Worm (Caenorhabditis elegans) whole organism, L1 larva: ENCODE measurements around the gene tim-1.

Source experiments
- C04F5.9 ChIP-seq: sonication (generic microtip); optimal IDR thresholded peaks from 2 replicates; lab custom pipeline; 2016; ENCODE audit warnings: missing genetic modification characterization, missing compliant biosample characterization
- C34B4.2 ChIP-seq: sonication (generic microtip); optimal IDR thresholded peaks from 2 replicates; lab custom pipeline; 2017; ENCODE audit warnings: mild to moderate bottlenecking, missing genetic modification characterization, missing compliant biosample characterization
- F16B12.6 ChIP-seq: fragments of 150-350 bp; optimal IDR thresholded peaks from 2 replicates; lab custom pipeline; 2014; ENCODE audit warnings: missing biosample characterization, missing genetic modification characterization
- aha-1 ChIP-seq: fragments of 150-350 bp; optimal IDR thresholded peaks from 2 replicates; lab custom pipeline; 2014; ENCODE audit warnings: missing biosample characterization, missing genetic modification characterization
- alr-1 ChIP-seq: fragments of 200-800 bp; sonication (Bioruptor generic); optimal IDR thresholded peaks from 2 replicates; lab custom pipeline; 2018; ENCODE audit warnings: borderline replicate concordance, mild to moderate bottlenecking, missing genetic modification characterization, missing compliant biosample characterization
- aly-2 ChIP-seq: fragments of 150-350 bp; optimal IDR thresholded peaks from 2 replicates; lab custom pipeline; 2014; ENCODE audit warnings: missing biosample characterization, missing genetic modification characterization
- ceh-63 ChIP-seq: fragments of 200-800 bp; sonication (Bioruptor generic); optimal IDR thresholded peaks from 2 replicates; lab custom pipeline; 2018; ENCODE audit warnings: mild to moderate bottlenecking, missing genetic modification characterization, missing compliant biosample characterization
- ceh-88 ChIP-seq: fragments of 200-800 bp; sonication (Bioruptor generic); IDR thresholded peaks from 2 replicates; pipeline ENCODE4 v1.3.6; 2022; ENCODE audit warnings: missing genetic modification characterization, missing compliant biosample characterization
- ceh-90 ChIP-seq: sonication (generic microtip); optimal IDR thresholded peaks from 2 replicates; lab custom pipeline; 2016; ENCODE audit warnings: missing genetic modification characterization, missing compliant biosample characterization
- dsc-1 ChIP-seq: sonication (generic microtip); optimal IDR thresholded peaks from 2 replicates; lab custom pipeline; 2016; ENCODE audit warnings: mild to moderate bottlenecking, missing genetic modification characterization, missing compliant biosample characterization
- efl-3 ChIP-seq: fragments of 200-800 bp; sonication (Bioruptor generic); optimal IDR thresholded peaks from 2 replicates; lab custom pipeline; 2018; ENCODE audit warnings: mild to moderate bottlenecking, missing genetic modification characterization, missing compliant biosample characterization
- egl-13 ChIP-seq: sonication (generic microtip); optimal IDR thresholded peaks from 2 replicates; lab custom pipeline; 2016; ENCODE audit warnings: missing genotype, missing genetic modification reagents, missing genetic modification characterization, missing compliant biosample characterization
- egl-27 ChIP-seq, 2 experiments: fragments of 150-350 bp in 1 of 2; sonication (generic microtip); optimal IDR thresholded peaks; 3 replicates each; lab custom pipeline; 2017 to 2018; ENCODE audit warnings: missing biosample characterization in 2 of 2, missing genetic modification characterization in 2 of 2, missing genetic modification reagents in 2 of 2
- elt-3 ChIP-seq, 6 experiments: fragments of 150-350 bp in 1 of 6; sonication (generic microtip); optimal IDR thresholded peaks; 2 replicates each; lab custom pipeline; 2017 to 2018; ENCODE audit warnings: missing biosample characterization in 6 of 6, missing genetic modification characterization in 6 of 6, inconsistent platforms in 1 of 6
- ets-5 ChIP-seq: fragments of 200-800 bp; sonication (Bioruptor generic); IDR thresholded peaks from 2 replicates; pipeline ENCODE4 v1.3.6; 2022; ENCODE audit warnings: missing genetic modification characterization, missing compliant biosample characterization
- fkh-4 ChIP-seq: sonication (generic microtip); optimal IDR thresholded peaks from 2 replicates; lab custom pipeline; 2016; ENCODE audit warnings: missing compliant biosample characterization, missing genetic modification characterization, borderline replicate concordance
- fkh-8 ChIP-seq: sonication (generic microtip); optimal IDR thresholded peaks from 2 replicates; lab custom pipeline; 2016; ENCODE audit warnings: mild to moderate bottlenecking, missing genetic modification characterization, missing compliant biosample characterization
- fos-1 ChIP-seq: fragments of 150-350 bp; optimal IDR thresholded peaks from 2 replicates; lab custom pipeline; 2014; ENCODE audit warnings: missing biosample characterization, missing genetic modification characterization
- hlh-4 ChIP-seq: sonication (generic microtip); optimal IDR thresholded peaks from 2 replicates; lab custom pipeline; 2016; ENCODE audit warnings: mild to moderate bottlenecking, missing genetic modification characterization, missing compliant biosample characterization
- irx-1 ChIP-seq: sonication (generic microtip); optimal IDR thresholded peaks from 2 replicates; lab custom pipeline; 2016; ENCODE audit warnings: missing genetic modification characterization, missing compliant biosample characterization
- jun-1 ChIP-seq: fragments of 150-350 bp; optimal IDR thresholded peaks from 2 replicates; lab custom pipeline; 2014; ENCODE audit warnings: missing biosample characterization, missing genetic modification reagents, missing genetic modification characterization
- lin-13 ChIP-seq: fragments of 150-350 bp; optimal IDR thresholded peaks from 2 replicates; lab custom pipeline; 2014; ENCODE audit warnings: missing biosample characterization, missing genetic modification reagents, missing genetic modification characterization
- lin-14 ChIP-seq: fragments of 200-800 bp; sonication (Bioruptor generic); optimal IDR thresholded peaks from 2 replicates; lab custom pipeline; 2018; ENCODE audit warnings: mild to moderate bottlenecking, missing genetic modification characterization, moderate library complexity, missing compliant biosample characterization
- lin-35 ChIP-seq, 2 experiments: fragments of 150-350 bp; optimal IDR thresholded peaks; 2 replicates each; lab custom pipeline; 2014; ENCODE audit warnings: missing biosample characterization in 2 of 2, missing genetic modification characterization in 2 of 2, missing genetic modification reagents in 2 of 2
- lin-39 ChIP-seq: fragments of 150-350 bp; optimal IDR thresholded peaks from 2 replicates; lab custom pipeline; 2014; ENCODE audit warnings: missing biosample characterization, missing genetic modification reagents, missing genetic modification characterization
- mdl-1 ChIP-seq, 2 experiments: fragments of 150-350 bp; optimal IDR thresholded peaks; 2 replicates each; lab custom pipeline; 2014 to 2017; ENCODE audit warnings: missing biosample characterization in 2 of 2, missing genetic modification characterization in 2 of 2, inconsistent platforms in 1 of 2
- mep-1 ChIP-seq: fragments of 150-350 bp; optimal IDR thresholded peaks from 2 replicates; lab custom pipeline; 2014; ENCODE audit warnings: missing biosample characterization, missing genetic modification characterization
- nhr-11 ChIP-seq: fragments of 150-350 bp; optimal IDR thresholded peaks from 2 replicates; lab custom pipeline; 2014; ENCODE audit warnings: missing biosample characterization, missing genetic modification characterization
- nhr-12 ChIP-seq: sonication (generic microtip); optimal IDR thresholded peaks from 2 replicates; lab custom pipeline; 2017; ENCODE audit warnings: missing biosample characterization, missing genetic modification characterization
- nhr-19 ChIP-seq: fragments of 200-800 bp; sonication (Bioruptor generic); conservative IDR thresholded peaks from 2 replicates; pipeline ENCODE4 v1.3.6; 2022; ENCODE audit warnings: missing genetic modification characterization, missing compliant biosample characterization
- nhr-20 ChIP-seq: sonication (generic microtip); optimal IDR thresholded peaks from 2 replicates; lab custom pipeline; 2016; ENCODE audit warnings: mild to moderate bottlenecking, missing genetic modification characterization, missing compliant biosample characterization
- nhr-28 ChIP-seq: fragments of 150-350 bp; optimal IDR thresholded peaks from 2 replicates; lab custom pipeline; 2014; ENCODE audit warnings: missing biosample characterization, missing genetic modification characterization
- nhr-76 ChIP-seq: sonication (generic microtip); optimal IDR thresholded peaks from 2 replicates; lab custom pipeline; 2017; ENCODE audit warnings: missing biosample characterization, missing genetic modification characterization
- nhr-77 ChIP-seq: fragments of 150-350 bp; optimal IDR thresholded peaks from 2 replicates; lab custom pipeline; 2014; ENCODE audit warnings: missing biosample characterization, missing genetic modification characterization
- nhr-85 ChIP-seq: sonication (generic microtip); peaks from one replicate; lab custom pipeline; 2016; ENCODE audit warnings: missing genetic modification characterization, inconsistent platforms, missing compliant biosample characterization
- nhr-90 ChIP-seq: sonication (generic microtip); optimal IDR thresholded peaks from 2 replicates; lab custom pipeline; 2016; ENCODE audit warnings: mild to moderate bottlenecking, missing genetic modification characterization, missing compliant biosample characterization; ENCODE audit not compliant: poor library complexity
- pag-3 ChIP-seq: sonication (generic microtip); optimal IDR thresholded peaks from 2 replicates; lab custom pipeline; 2017; ENCODE audit warnings: missing genetic modification characterization, mild to moderate bottlenecking, missing compliant biosample characterization, antibody characterized with exemption, borderline replicate concordance; ENCODE audit not compliant: insufficient read depth
- pax-3 ChIP-seq: fragments of 200-800 bp; sonication (Bioruptor generic); optimal IDR thresholded peaks from 2 replicates; lab custom pipeline; 2018; ENCODE audit warnings: mild to moderate bottlenecking, missing genetic modification characterization, moderate library complexity, missing compliant biosample characterization
- rnt-1 ChIP-seq: sonication (generic microtip); optimal IDR thresholded peaks from 2 replicates; lab custom pipeline; 2016; ENCODE audit warnings: mild to moderate bottlenecking, missing genetic modification characterization, moderate library complexity, missing compliant biosample characterization
- skn-1 ChIP-seq: fragments of 150-350 bp; optimal IDR thresholded peaks from 2 replicates; lab custom pipeline; 2014; ENCODE audit warnings: missing biosample characterization, missing genetic modification characterization
- snpc-4 ChIP-seq: fragments of 150-350 bp; optimal IDR thresholded peaks from 2 replicates; lab custom pipeline; 2014; ENCODE audit warnings: missing biosample characterization, missing genetic modification characterization
- snu-23 ChIP-seq: sonication (generic microtip); optimal IDR thresholded peaks from 2 replicates; lab custom pipeline; 2016; ENCODE audit warnings: missing genetic modification characterization, missing compliant biosample characterization
- sox-4 ChIP-seq: sonication (generic microtip); optimal IDR thresholded peaks from 2 replicates; lab custom pipeline; 2016; ENCODE audit warnings: missing genetic modification characterization, missing compliant biosample characterization
- sptf-1 ChIP-seq: fragments of 150-350 bp; optimal IDR thresholded peaks from 2 replicates; lab custom pipeline; 2014; ENCODE audit warnings: missing biosample characterization, missing genetic modification characterization
- sup-37 ChIP-seq: fragments of 200-800 bp; sonication (Bioruptor generic); optimal IDR thresholded peaks from 2 replicates; lab custom pipeline; 2018; ENCODE audit warnings: mild to moderate bottlenecking, missing genetic modification characterization, missing compliant biosample characterization
- tbx-2 ChIP-seq: sonication (generic microtip); optimal IDR thresholded peaks from 2 replicates; lab custom pipeline; 2016; ENCODE audit warnings: missing genetic modification characterization, missing compliant biosample characterization
- tlp-1 ChIP-seq: fragments of 150-350 bp; optimal IDR thresholded peaks from 2 replicates; lab custom pipeline; 2014; ENCODE audit warnings: missing biosample characterization, missing genetic modification characterization
- unc-130 ChIP-seq: fragments of 150-350 bp; optimal IDR thresholded peaks from 2 replicates; lab custom pipeline; 2017; ENCODE audit warnings: missing biosample characterization, missing genetic modification characterization, inconsistent platforms
- unc-30 ChIP-seq: sonication (generic microtip); optimal IDR thresholded peaks from 2 replicates; lab custom pipeline; 2017; ENCODE audit warnings: missing biosample characterization, missing genetic modification characterization
- unc-62 ChIP-seq: fragments of 150-350 bp; optimal IDR thresholded peaks from 2 replicates; lab custom pipeline; 2014; ENCODE audit warnings: missing biosample characterization, missing genetic modification reagents, missing genetic modification characterization
- unc-86 ChIP-seq: sonication (generic microtip); optimal IDR thresholded peaks from 2 replicates; lab custom pipeline; 2016; ENCODE audit warnings: missing genetic modification characterization, missing compliant biosample characterization
- zag-1 ChIP-seq: fragments of 150-350 bp; optimal IDR thresholded peaks from 2 replicates; lab custom pipeline; 2014; ENCODE audit warnings: missing biosample characterization, missing genetic modification characterization
- zip-4 ChIP-seq: fragments of 200-800 bp; sonication (Bioruptor generic); optimal IDR thresholded peaks from 2 replicates; lab custom pipeline; 2018; ENCODE audit warnings: mild to moderate bottlenecking, missing genetic modification characterization, moderate library complexity, missing compliant biosample characterization

The tim-1 gene

ce11 chrIII:12218633-12219097 lies 31.3 kb downstream of the tim-1 start, which contains the start of the genes gex-4 and gphr-1 (continued):
- TF ChIP-seq lin-35 (GFP tag; optimal IDR thresholded peaks at IDR 0.05; lab: Kevin White, UChicago) (peak; percentile 65 to 72), aly-2 (tag; lab: Kevin White, UChicago) (no peak), sox-4 (tag; lab: Kevin White, UChicago) (no peak), C04F5.9 (tag; lab: Kevin White, UChicago) (peak; percentile 41), ceh-90 (tag; lab: Kevin White, UChicago) (peak; percentile 58), snu-23 (GFP tag; lab: Kevin White, UChicago) (peak; percentile 67), fkh-4 (peak; percentile 38), C34B4.2 (tag; lab: Kevin White, UChicago) (no peak), sup-37 (GFP tag; lab: Kevin White, UChicago) (no peak), pag-3 (tag; lab: Kevin White, UChicago) (no peak), nhr-85 (tag; lab: Kevin White, UChicago) (peak; percentile 68), rnt-1 (tag; lab: Kevin White, UChicago) (no peak), ceh-88 (GFP tag; lab: Robert Waterston, UW) (no peak), skn-1 (tag; lab: Kevin White, UChicago) (peak; percentile 38), unc-86 (tag; lab: Kevin White, UChicago) (peak; percentile 38), mep-1 (peak; percentile 61), fos-1 (tag; lab: Kevin White, UChicago) (no peak), lin-39 (tag; lab: Kevin White, UChicago) (no peak), jun-1 (tag; lab: Kevin White, UChicago) (no peak), sptf-1 (tag; lab: Kevin White, UChicago) (no peak), egl-13 (peak; percentile 39), zag-1 (no peak), fkh-8 (tag; lab: Kevin White, UChicago) (peak; percentile 79), nhr-12 (no peak), pax-3 (tag; lab: Kevin White, UChicago) (peak; percentile 70), irx-1 (tag; lab: Kevin White, UChicago) (no peak), nhr-77 (no peak), lin-14 (GFP tag; lab: Kevin White, UChicago) (no peak), unc-62 (no peak), zip-4 (GFP tag; lab: Kevin White, UChicago) (no peak), ceh-63 (no peak), lin-13 (GFP tag; lab: Kevin White, UChicago) (peak; percentile 54), unc-30 (tag; lab: Kevin White, UChicago) (no peak), egl-27 (tag; optimal IDR thresholded peaks at IDR 0.05; lab: Kevin White, UChicago) (no peak), nhr-90 (tag; lab: Kevin White, UChicago) (no peak), nhr-28 (tag; lab: Kevin White, UChicago) (no peak), tbx-2 (peak; percentile 62), unc-130 (tag; lab: Kevin White, UChicago) (no peak), aha-1 (tag; lab: Kevin White, UChicago) (no peak), nhr-19 (peak; percentile 38), nhr-11 (tag; lab: Kevin White, UChicago) (no peak), dsc-1 (no peak), alr-1 (tag; lab: Kevin White, UChicago) (no peak), tlp-1 (tag; lab: Kevin White, UChicago) (no peak), snpc-4 (tag; lab: Kevin White, UChicago) (no peak), elt-3 (tag; optimal IDR thresholded peaks at IDR 0.05; lab: Kevin White, UChicago) (peak in 1 of 6 experiments; percentile 36), nhr-76 (no peak), efl-3 (GFP tag; lab: Kevin White, UChicago) (no peak), F16B12.6 (tag; lab: Kevin White, UChicago) (peak; percentile 25), hlh-4 (no peak), mdl-1 (tag; optimal IDR thresholded peaks at IDR 0.05; lab: Kevin White, UChicago) (no peak), nhr-20 (tag; lab: Kevin White, UChicago) (peak; percentile 41), ets-5 (GFP tag; lab: Robert Waterston, UW) (no peak)
